Worm (Caenorhabditis elegans) whole organism, midembryonic: ENCODE measurements around the gene pkg-2.

ENCODE experiments used
- T22C8.4 ChIP-seq: fragments of 200-800 bp; sonication (Bioruptor generic); IDR thresholded peaks from 2 replicates; pipeline ENCODE4 v1.3.6; 2022; ENCODE audit warnings: missing genetic modification characterization, missing compliant biosample characterization
- cog-1 ChIP-seq: sonication (generic microtip); optimal IDR thresholded peaks from 2 replicates; lab custom pipeline; 2016; ENCODE audit warnings: missing genetic modification characterization, missing compliant biosample characterization
- flt-1 ChIP-seq: fragments of 200-800 bp; sonication (Bioruptor generic); IDR thresholded peaks from 2 replicates; pipeline ENCODE4 v1.3.6; 2022; ENCODE audit warnings: missing genetic modification characterization, missing compliant biosample characterization
- klf-2 ChIP-seq: fragments of 200-800 bp; sonication (Bioruptor generic); conservative IDR thresholded peaks from 2 replicates; pipeline ENCODE4 v1.3.6; 2022; ENCODE audit warnings: missing genetic modification reagents, missing genetic modification characterization, missing compliant biosample characterization
- med-1 ChIP-seq: sonication (generic microtip); optimal IDR thresholded peaks from 2 replicates; lab custom pipeline; 2017; ENCODE audit warnings: missing genetic modification characterization, mild to moderate bottlenecking, missing compliant biosample characterization, antibody characterized with exemption, missing genetic modification reagents; ENCODE audit not compliant: insufficient read depth
- ref-1 ChIP-seq: fragments of 200-800 bp; sonication (Bioruptor generic); conservative IDR thresholded peaks from 2 replicates; pipeline ENCODE4 v1.3.6; 2022; ENCODE audit warnings: missing genetic modification reagents, missing genetic modification characterization, missing compliant biosample characterization
- tab-1 ChIP-seq: fragments of 200-800 bp; sonication (Bioruptor generic); IDR thresholded peaks from 2 replicates; pipeline ENCODE4 v1.3.6; 2022; ENCODE audit warnings: missing genetic modification characterization, missing compliant biosample characterization
- ztf-23 ChIP-seq: fragments of 200-800 bp; sonication (Bioruptor generic); IDR thresholded peaks from 2 replicates; pipeline ENCODE4 v1.3.6; 2022; ENCODE audit warnings: missing genetic modification reagents, missing genetic modification characterization, missing compliant biosample characterization
- ztf-29 ChIP-seq: fragments of 200-800 bp; sonication (Bioruptor generic); IDR thresholded peaks from 2 replicates; pipeline ENCODE4 v1.3.6; 2022; ENCODE audit warnings: missing genetic modification reagents, missing genetic modification characterization, missing compliant biosample characterization

Gene pkg-2

DNA sequence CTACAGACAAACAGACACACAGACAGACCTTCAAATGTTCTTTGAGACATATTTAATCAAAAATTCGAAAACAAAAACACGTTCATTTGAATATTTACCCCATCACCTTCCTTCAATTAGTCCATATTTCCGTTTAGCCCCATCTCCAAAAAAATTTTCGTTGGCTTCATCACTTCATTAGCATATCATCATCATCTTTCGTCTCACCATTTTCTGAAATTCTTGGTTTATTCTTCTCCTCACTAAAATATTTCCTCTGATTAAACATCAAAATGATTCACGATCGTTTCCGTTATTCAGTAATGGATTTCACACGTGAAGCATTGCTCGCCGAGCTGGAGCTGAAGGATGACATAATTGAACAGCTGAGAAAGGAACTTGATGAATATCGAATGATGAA, at the start of gene pkg-2:
Gene pkg-2, plus strand, starts transcription at position 301 of the 400 bp plus-strand sequence.
- TF ChIP-seq flt-1 (GFP tag; lab: Robert Waterston, UW), result no peak
- no peak for TF ChIP-seq ztf-29 (GFP tag; lab: Robert Waterston, UW)
- no peak for TF ChIP-seq ref-1 (GFP tag; lab: Robert Waterston, UW)
- TF ChIP-seq klf-2 (GFP tag; lab: Robert Waterston, UW), result no peak
- TF ChIP-seq tab-1 (GFP tag; lab: Robert Waterston, UW), result no peak

- no peak for TF ChIP-seq flt-1 (GFP tag; lab: Robert Waterston, UW)
- TF ChIP-seq ztf-23 (GFP tag; lab: Robert Waterston, UW), result no peak
- no peak for TF ChIP-seq klf-2 (GFP tag; lab: Robert Waterston, UW)
- no peak for TF ChIP-seq ref-1 (GFP tag; lab: Robert Waterston, UW)
- no peak for TF ChIP-seq tab-1 (GFP tag; lab: Robert Waterston, UW)
- no peak for TF ChIP-seq med-1 (GFP tag; lab: Kevin White, UChicago)
- no peak for TF ChIP-seq ztf-29 (GFP tag; lab: Robert Waterston, UW)
- TF ChIP-seq cog-1, result no peak
- TF ChIP-seq T22C8.4, result no peak
These were observed 48.2 kb upstream of the pkg-2 start, which contains the start of gene oat-1 for ce11 chrIV:8472493-8472892. oat-1 (minus strand) TSS chrIV:8472593.

DNA sequence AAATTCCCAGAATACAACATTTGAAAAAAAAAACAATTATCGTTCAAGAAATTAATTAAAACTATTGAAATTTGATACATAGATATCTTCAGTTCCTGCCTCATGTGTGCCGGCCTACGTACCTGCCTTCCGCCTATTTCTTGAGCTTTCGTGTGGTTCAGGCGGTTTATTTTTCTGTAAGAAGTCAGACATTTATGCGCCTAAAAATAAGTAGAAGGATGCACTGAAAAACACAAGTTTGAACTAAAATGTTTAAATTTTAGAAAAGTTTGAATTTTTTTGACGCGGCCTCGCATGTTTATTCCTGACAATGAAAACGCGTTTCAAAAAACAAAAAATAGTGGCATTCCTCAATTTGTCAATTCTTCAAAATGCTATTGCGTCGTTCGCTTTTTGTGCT, 46.9 kb upstream of the pkg-2 start, which contains the start of gene C28C12.11:
Gene C28C12.11, plus strand, starts transcription at position 301 of the 400 bp plus-strand sequence.
- TF ChIP-seq tab-1 (GFP tag; lab: Robert Waterston, UW) (no peak), ztf-23 (GFP tag; lab: Robert Waterston, UW) (no peak), med-1 (GFP tag; lab: Kevin White, UChicago) (no peak), T22C8.4 (no peak), flt-1 (GFP tag; lab: Robert Waterston, UW) (no peak), ztf-29 (GFP tag; lab: Robert Waterston, UW) (no peak), ref-1 (GFP tag; lab: Robert Waterston, UW) (no peak), klf-2 (GFP tag; lab: Robert Waterston, UW) (no peak), cog-1 (no peak)

DNA sequence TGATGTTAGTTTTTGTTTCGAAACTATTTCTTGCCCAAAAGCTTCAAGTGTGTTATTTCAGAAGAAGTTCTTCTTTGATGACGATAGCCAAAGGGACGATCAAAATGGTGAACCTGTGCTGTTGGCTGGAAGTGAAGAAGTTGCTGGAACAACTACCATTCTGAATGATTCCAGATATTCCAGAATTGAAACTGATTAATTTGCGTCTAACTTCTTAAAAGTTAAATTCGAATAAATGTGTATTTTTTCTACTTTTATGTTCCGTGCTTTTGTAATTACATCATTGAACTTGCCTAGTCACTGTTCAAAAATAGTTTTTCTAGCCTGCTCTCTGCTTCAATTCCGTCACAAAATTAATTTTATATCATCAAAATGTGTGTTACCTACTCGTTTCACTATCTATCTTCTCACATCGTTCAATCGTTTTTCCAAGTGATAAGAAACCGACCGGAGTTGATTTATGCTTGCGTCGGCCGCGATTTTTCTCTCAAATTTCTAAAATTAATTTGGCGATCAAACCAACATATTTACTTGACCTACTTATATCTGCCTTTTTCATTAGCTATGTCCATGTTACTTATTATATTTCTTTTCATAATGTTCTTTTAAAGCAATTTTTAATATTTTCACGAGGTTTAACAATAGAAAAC, 45.5 kb upstream of the pkg-2 start:
- TF ChIP-seq flt-1 (GFP tag; lab: Robert Waterston, UW) (no peak), tab-1 (GFP tag; lab: Robert Waterston, UW) (no peak), med-1 (GFP tag; lab: Kevin White, UChicago) (no peak), ref-1 (GFP tag; lab: Robert Waterston, UW) (no peak), ztf-23 (GFP tag; lab: Robert Waterston, UW) (no peak), ztf-29 (GFP tag; lab: Robert Waterston, UW) (no peak), klf-2 (GFP tag; lab: Robert Waterston, UW) (no peak), T22C8.4 (no peak), cog-1 (no peak)

ce11 chrIV:8476166-8476565, 44.5 kb upstream of the pkg-2 start:
- TF ChIP-seq T22C8.4 (no peak), klf-2 (GFP tag; lab: Robert Waterston, UW) (no peak), ztf-29 (GFP tag; lab: Robert Waterston, UW) (no peak), med-1 (GFP tag; lab: Kevin White, UChicago) (no peak), cog-1 (no peak), flt-1 (GFP tag; lab: Robert Waterston, UW) (no peak), ref-1 (GFP tag; lab: Robert Waterston, UW) (no peak)

ce11 chrIV:8476880-8477279, 43.8 kb upstream of the pkg-2 start, which contains the start of gene spp-10:
spp-10 (plus strand) TSS chrIV:8477180.
- TF ChIP-seq T22C8.4 (no peak), ref-1 (GFP tag; lab: Robert Waterston, UW) (no peak), tab-1 (GFP tag; lab: Robert Waterston, UW) (no peak), med-1 (GFP tag; lab: Kevin White, UChicago) (no peak), ztf-29 (GFP tag; lab: Robert Waterston, UW) (no peak)

DNA sequence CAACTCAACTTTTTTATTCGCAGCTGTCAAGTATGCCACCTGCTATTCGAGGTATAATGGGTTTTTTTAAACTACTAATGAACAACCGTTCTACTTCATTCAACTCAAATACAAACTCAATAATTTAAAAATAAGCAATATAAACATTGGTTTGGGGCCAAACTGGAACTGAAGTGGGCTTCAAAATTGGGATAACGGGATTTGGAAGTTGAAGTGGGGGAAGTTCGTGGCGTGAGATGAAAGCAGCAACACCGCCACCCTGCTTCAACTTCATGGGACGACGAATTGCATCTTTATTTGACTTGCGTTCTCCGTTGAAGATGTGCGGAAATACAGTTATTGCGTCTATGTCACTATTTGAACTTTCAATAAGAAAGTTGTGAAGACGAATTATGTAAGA, 42.2 kb upstream of the pkg-2 start:
- no peak for TF ChIP-seq ztf-29 (GFP tag; lab: Robert Waterston, UW)
- TF ChIP-seq klf-2 (GFP tag; lab: Robert Waterston, UW), result no peak
- no peak for TF ChIP-seq flt-1 (GFP tag; lab: Robert Waterston, UW)
- TF ChIP-seq ref-1 (GFP tag; lab: Robert Waterston, UW), result no peak

ce11 chrIV:8479346-8479745, 41.3 kb upstream of the pkg-2 start, which contains the start of gene hlh-12:
hlh-12 (minus strand) TSS chrIV:8479446.
- TF ChIP-seq ztf-23 (GFP tag; lab: Robert Waterston, UW), result no peak
- TF ChIP-seq med-1 (GFP tag; lab: Kevin White, UChicago), result no peak
- no peak for TF ChIP-seq cog-1
- no peak for TF ChIP-seq klf-2 (GFP tag; lab: Robert Waterston, UW)
- no peak for TF ChIP-seq tab-1 (GFP tag; lab: Robert Waterston, UW)
- no peak for TF ChIP-seq flt-1 (GFP tag; lab: Robert Waterston, UW)
- TF ChIP-seq ref-1 (GFP tag; lab: Robert Waterston, UW), result no peak
- TF ChIP-seq ztf-29 (GFP tag; lab: Robert Waterston, UW), result no peak
- no peak for TF ChIP-seq T22C8.4

DNA sequence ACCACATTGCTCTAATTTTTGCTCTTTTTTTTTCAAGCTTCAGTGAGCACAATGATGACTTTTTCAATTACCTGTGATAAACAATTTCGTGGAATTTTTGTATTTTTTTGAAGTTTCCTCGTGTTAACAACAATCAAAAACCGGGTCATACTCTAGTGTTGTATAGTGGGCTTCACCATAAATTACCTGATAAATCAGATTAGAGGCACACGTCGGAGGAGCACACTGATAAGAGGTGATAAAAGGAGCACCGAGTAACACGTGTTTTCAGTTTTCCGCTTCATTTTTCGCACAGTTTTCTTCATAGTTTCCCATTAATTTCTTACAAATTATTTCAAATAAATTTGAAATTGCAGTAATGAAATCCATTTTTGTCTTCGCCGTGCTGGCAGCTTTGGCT, 39.4 kb upstream of the pkg-2 start, which contains the start of gene spp-8:
Gene spp-8, plus strand, starts transcription at position 357 of the 400 bp plus-strand sequence.
- TF ChIP-seq ref-1 (GFP tag; lab: Robert Waterston, UW) (no peak), ztf-29 (GFP tag; lab: Robert Waterston, UW) (no peak), med-1 (GFP tag; lab: Kevin White, UChicago) (no peak), T22C8.4 (no peak), tab-1 (GFP tag; lab: Robert Waterston, UW) (no peak)
